Worm (Caenorhabditis elegans) whole organism, L4/young adult: ENCODE results near the gene die-1.

Experiments
- W03F9.2 ChIP-seq: fragments of 150-350 bp; optimal IDR thresholded peaks from 2 replicates; lab custom pipeline; 2014; ENCODE audit warnings: missing biosample characterization, missing genetic modification characterization
- dao-5 ChIP-seq: sonication (generic microtip); optimal IDR thresholded peaks from 2 replicates; lab custom pipeline; 2016; ENCODE audit warnings: missing genotype, missing genetic modification characterization, moderate library complexity, missing compliant biosample characterization
- him-1 ChIP-seq: sonication (generic microtip); optimal IDR thresholded peaks from 2 replicates; lab custom pipeline; 2016; ENCODE audit warnings: missing genotype, missing genetic modification reagents, missing genetic modification characterization, missing compliant biosample characterization

The die-1 gene

ce11 chrII:10060508-10060907, 7.2 kb downstream of the die-1 start, which contains the start of gene stg-1:
Gene stg-1 (minus strand): TSS chrII:10060660.
- TF ChIP-seq W03F9.2 (tag; lab: Kevin White, UChicago): no peak
- no peak for TF ChIP-seq him-1 (tag; lab: Kevin White, UChicago)
- no peak for TF ChIP-seq dao-5 (tag; lab: Kevin White, UChicago)

DNA sequence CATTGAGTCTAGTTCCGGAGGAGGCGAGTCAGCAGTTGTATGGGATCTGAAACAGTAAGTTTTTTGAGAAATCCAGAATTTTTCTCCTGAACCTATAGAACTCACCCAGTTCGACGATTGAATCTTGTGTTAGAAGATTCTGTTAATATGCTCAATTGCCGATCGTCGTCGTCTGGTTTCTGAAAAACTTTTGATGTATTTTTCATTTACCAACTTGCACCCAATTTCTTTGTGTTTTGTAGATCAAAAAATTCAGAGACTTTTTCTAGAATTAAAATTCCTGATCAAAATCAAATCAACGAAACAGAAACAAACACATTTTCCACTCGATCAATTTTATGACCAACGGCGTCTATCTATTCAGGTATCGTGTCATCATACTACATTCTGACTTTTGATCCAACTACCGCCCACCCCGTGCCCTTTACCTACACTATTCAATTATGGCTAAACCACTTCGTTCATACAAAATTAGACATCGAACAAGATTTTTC, 11.1 kb downstream of the die-1 start, which contains the start of gene C18D1.2:
C18D1.2 (plus strand) TSS at position 444 of the 494 bp plus-strand sequence.
- TF ChIP-seq W03F9.2 (tag; lab: Kevin White, UChicago): no peak
- no peak for TF ChIP-seq him-1 (tag; lab: Kevin White, UChicago)
- TF ChIP-seq dao-5 (tag; lab: Kevin White, UChicago): no peak

DNA sequence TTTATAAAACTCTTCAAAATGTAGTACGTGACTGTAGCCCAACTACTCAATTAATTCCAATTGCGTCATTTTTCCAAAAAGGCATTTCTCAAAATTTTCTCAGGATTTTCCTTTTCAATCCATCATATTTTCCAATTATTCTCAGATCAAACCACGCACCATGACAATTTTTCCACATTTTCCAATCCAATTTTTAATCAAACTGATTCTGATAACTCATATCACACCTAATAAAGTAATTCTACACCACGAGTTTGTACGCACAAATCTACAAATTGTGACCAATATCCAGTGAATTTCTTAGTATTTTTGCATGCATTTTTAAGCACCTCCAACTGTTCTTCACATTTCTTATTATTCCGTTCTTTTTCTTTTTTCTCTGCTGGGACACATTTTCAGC, 16.2 kb downstream of the die-1 start:
- TF ChIP-seq W03F9.2 (tag; lab: Kevin White, UChicago) (no peak), him-1 (tag; lab: Kevin White, UChicago) (no peak), dao-5 (tag; lab: Kevin White, UChicago) (no peak)

ce11 chrII:10048568-10048967, 19.1 kb downstream of the die-1 start, which contains the start of gene flp-4:
Gene flp-4 (plus strand): TSS chrII:10048868.
- TF ChIP-seq W03F9.2 (tag; lab: Kevin White, UChicago) (no peak), him-1 (tag; lab: Kevin White, UChicago) (no peak), dao-5 (tag; lab: Kevin White, UChicago) (no peak)

ce11 chrII:10045670-10046069, 22.0 kb downstream of the die-1 start:
- TF ChIP-seq him-1 (tag; lab: Kevin White, UChicago) (no peak), dao-5 (tag; lab: Kevin White, UChicago) (no peak), W03F9.2 (tag; lab: Kevin White, UChicago) (no peak)

- TF ChIP-seq him-1 (tag; lab: Kevin White, UChicago): no peak
- no peak for TF ChIP-seq W03F9.2 (tag; lab: Kevin White, UChicago)
- no peak for TF ChIP-seq dao-5 (tag; lab: Kevin White, UChicago)
Measured at ce11 chrII:10044961-10045360, 22.8 kb downstream of the die-1 start, which contains the start of the genes F52H3.11 and bath-38. Gene F52H3.11 (minus strand): TSS chrII:10045163. Gene bath-38 (minus strand): TSS chrII:10045270.

DNA sequence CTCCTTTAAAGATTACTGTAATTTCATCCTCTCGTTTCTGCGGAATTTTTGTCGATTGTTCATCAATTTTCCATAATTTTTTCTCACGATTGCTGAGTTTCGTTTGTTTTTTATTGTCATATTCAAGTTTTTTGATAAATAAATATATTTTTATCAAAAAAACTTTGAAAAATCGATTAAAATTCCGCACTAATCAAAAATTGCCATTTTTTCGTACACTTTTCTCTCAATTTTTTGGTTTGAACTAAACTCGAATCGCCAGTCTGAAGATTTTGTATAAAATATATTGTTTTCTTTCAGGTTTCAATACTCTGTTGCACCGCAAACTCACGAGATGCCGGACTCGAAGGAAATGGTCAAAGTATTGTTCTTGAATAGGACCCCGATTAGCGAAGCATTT, 26.9 kb downstream of the die-1 start, which contains the start of gene ogr-2:
ogr-2 (plus strand) TSS at position 301 of the 400 bp plus-strand sequence.
- TF ChIP-seq dao-5 (tag; lab: Kevin White, UChicago) (no peak), him-1 (tag; lab: Kevin White, UChicago) (no peak), W03F9.2 (tag; lab: Kevin White, UChicago) (no peak)

DNA sequence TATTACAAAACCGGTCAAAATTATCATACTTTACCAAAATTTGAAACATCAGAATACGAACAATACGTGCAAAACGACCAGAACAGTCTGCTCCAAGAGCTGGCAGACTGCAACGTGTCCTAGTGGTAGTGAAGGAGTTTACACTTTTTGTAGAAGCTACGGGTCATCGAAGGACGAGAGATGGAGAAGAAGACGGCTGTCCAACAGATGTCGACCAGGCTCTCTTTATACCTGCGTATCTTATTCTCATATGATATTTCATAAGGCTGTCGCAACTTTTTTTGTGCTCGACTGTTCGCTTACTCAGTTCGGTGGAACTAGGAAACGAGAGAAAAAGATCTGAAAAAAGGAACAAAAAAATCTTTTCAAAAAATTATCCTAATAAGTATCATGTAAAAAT, 27.9 kb downstream of the die-1 start, which contains the start of gene let-268:
let-268 (minus strand) TSS at position 182 of the 400 bp plus-strand sequence.
- no peak for TF ChIP-seq dao-5 (tag; lab: Kevin White, UChicago)
- TF ChIP-seq him-1 (tag; lab: Kevin White, UChicago): no peak
- no peak for TF ChIP-seq W03F9.2 (tag; lab: Kevin White, UChicago)

- TF ChIP-seq dao-5 (tag; lab: Kevin White, UChicago) (no peak), him-1 (tag; lab: Kevin White, UChicago) (no peak), W03F9.2 (tag; lab: Kevin White, UChicago) (no peak)
Measured at ce11 chrII:10035425-10035824, 32.3 kb downstream of the die-1 start.

- TF ChIP-seq W03F9.2 (tag; lab: Kevin White, UChicago): peak; percentile 40
Measured at ce11 chrII:10033163-10033871, 34.4 kb downstream of the die-1 start, which contains the start of gene mtcu-2. Gene mtcu-2 (minus strand): TSS chrII:10033213.

DNA sequence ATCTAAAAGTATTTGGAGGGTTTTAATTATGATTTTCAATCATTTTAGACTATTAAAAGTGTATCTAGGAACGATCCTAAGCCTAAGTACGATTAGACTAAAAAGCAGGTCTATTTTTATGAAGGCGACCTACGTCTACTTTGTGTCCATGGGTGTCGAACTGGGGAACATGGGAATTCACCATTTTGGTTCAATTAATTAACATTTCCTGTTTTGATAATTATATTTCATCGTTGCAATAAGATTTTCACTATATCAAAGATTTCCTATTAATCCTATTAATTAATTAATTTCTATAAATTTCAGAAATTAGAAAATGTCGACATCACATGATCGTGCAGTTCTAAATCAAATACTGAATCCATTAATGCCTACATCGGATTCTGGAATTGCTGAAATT, 37.8 kb downstream of the die-1 start, which contains the start of gene ttc-36:
ttc-36 (plus strand) TSS at position 301 of the 400 bp plus-strand sequence.
- TF ChIP-seq him-1 (tag; lab: Kevin White, UChicago) (no peak), W03F9.2 (tag; lab: Kevin White, UChicago) (no peak), dao-5 (tag; lab: Kevin White, UChicago) (no peak)

ce11 chrII:10029044-10029443, 38.7 kb downstream of the die-1 start:
- no peak for TF ChIP-seq him-1 (tag; lab: Kevin White, UChicago)
- TF ChIP-seq W03F9.2 (tag; lab: Kevin White, UChicago): no peak
- no peak for TF ChIP-seq dao-5 (tag; lab: Kevin White, UChicago)

DNA sequence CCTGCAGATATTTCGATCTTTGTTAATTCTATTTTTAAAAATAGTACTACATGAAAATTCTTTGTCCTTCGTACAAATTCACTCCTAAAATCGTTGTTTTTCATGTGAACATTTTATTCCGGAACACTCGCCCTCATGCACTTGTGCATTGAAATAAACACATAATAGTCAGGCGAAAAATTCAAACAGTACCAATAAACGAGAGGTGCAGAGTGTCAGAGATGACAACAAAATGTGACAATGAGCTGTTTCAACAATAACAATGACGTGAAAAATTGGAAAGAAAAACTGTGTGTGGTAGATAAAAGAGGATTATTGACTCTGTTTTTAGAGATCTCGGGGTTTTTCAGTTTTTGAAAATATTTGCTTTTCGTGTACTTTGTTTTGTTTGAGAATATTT, 39.5 kb downstream of the die-1 start, which contains the start of gene F52H3.6:
F52H3.6 (minus strand) TSS at position 228 of the 400 bp plus-strand sequence.
- no peak for TF ChIP-seq him-1 (tag; lab: Kevin White, UChicago)
- TF ChIP-seq dao-5 (tag; lab: Kevin White, UChicago): no peak
- no peak for TF ChIP-seq W03F9.2 (tag; lab: Kevin White, UChicago)
